Worm (Caenorhabditis elegans) whole organism, L4 larva: Measurements from ENCODE around the gene nhr-257.

Experiments used
- F10B5.3 ChIP-seq: sonication (generic microtip); optimal IDR thresholded peaks from 2 replicates; lab custom pipeline; 2016; ENCODE audit warnings: mild to moderate bottlenecking, missing genetic modification characterization, missing compliant biosample characterization
- F26F4.8 ChIP-seq: fragments of 200-800 bp; sonication (Bioruptor generic); conservative IDR thresholded peaks from 2 replicates; pipeline ENCODE4 v1.3.6; 2022; ENCODE audit warnings: missing genetic modification characterization, missing compliant biosample characterization
- R02D3.7 ChIP-seq: fragments of 150-350 bp; sonication (generic microtip); optimal IDR thresholded peaks from 3 replicates; lab custom pipeline; 2014; ENCODE audit warnings: missing biosample characterization, missing genetic modification characterization
- T20F7.1 ChIP-seq: fragments of 200-800 bp; sonication (Bioruptor generic); optimal IDR thresholded peaks from 2 replicates; lab custom pipeline; 2018; ENCODE audit warnings: mild to moderate bottlenecking, missing genetic modification characterization, missing compliant biosample characterization
- Y48G9A.11 ChIP-seq: fragments of 200-800 bp; sonication (Bioruptor generic); IDR thresholded peaks from 2 replicates; pipeline ENCODE4 v1.3.6; 2022; ENCODE audit warnings: missing genetic modification reagents, missing genetic modification characterization, missing compliant biosample characterization
- aha-1 ChIP-seq: fragments of 150-350 bp; peaks from one replicate; lab custom pipeline; 2014; ENCODE audit warnings: missing biosample characterization, missing genetic modification characterization
- ceh-20 ChIP-seq: fragments of 200-800 bp; sonication (Bioruptor generic); IDR thresholded peaks from 2 replicates; pipeline ENCODE4 v1.3.6; 2022; ENCODE audit warnings: missing genetic modification reagents, missing genetic modification characterization, missing compliant biosample characterization
- ceh-28 ChIP-seq: fragments of 150-350 bp; optimal IDR thresholded peaks from 2 replicates; lab custom pipeline; 2014; ENCODE audit warnings: missing biosample characterization, missing genetic modification reagents, missing genetic modification characterization
- ceh-32 ChIP-seq: sonication (generic microtip); optimal IDR thresholded peaks from 2 replicates; lab custom pipeline; 2016; ENCODE audit warnings: mild to moderate bottlenecking, missing genetic modification characterization, missing compliant biosample characterization; ENCODE audit not compliant: poor library complexity
- ceh-44 ChIP-seq: fragments of 200-800 bp; sonication (Bioruptor generic); IDR thresholded peaks from 2 replicates; pipeline ENCODE4 v1.3.6; 2022; ENCODE audit warnings: missing genetic modification reagents, missing genetic modification characterization, missing compliant biosample characterization
- daf-16 ChIP-seq, 3 experiments: sonication (generic microtip); optimal IDR thresholded peaks; 2 replicates each; lab custom pipeline; 2016 to 2017; ENCODE audit warnings: missing genetic modification characterization in 3 of 3, missing genetic modification reagents in 3 of 3, mild to moderate bottlenecking in 2 of 3, missing compliant biosample characterization in 2 of 3, missing biosample characterization in 1 of 3, moderate library complexity in 1 of 3
- dmd-8 ChIP-seq: fragments of 200-800 bp; sonication (Bioruptor generic); IDR thresholded peaks from 2 replicates; pipeline ENCODE4 v1.3.6; 2022; ENCODE audit warnings: missing genetic modification characterization, missing compliant biosample characterization
- dmd-9 ChIP-seq: fragments of 200-800 bp; sonication (Bioruptor generic); IDR thresholded peaks from 2 replicates; pipeline ENCODE4 v1.3.6; 2022; ENCODE audit warnings: missing genetic modification reagents, missing genetic modification characterization, missing compliant biosample characterization
- dpl-1 ChIP-seq: fragments of 150-350 bp; optimal IDR thresholded peaks from 2 replicates; lab custom pipeline; 2014; ENCODE audit warnings: missing biosample characterization, missing genetic modification reagents, missing genetic modification characterization
- dve-1 ChIP-seq: sonication (generic microtip); optimal IDR thresholded peaks from 2 replicates; lab custom pipeline; 2017; ENCODE audit warnings: antibody characterized with exemption, mild to moderate bottlenecking, missing genetic modification characterization, missing compliant biosample characterization; ENCODE audit not compliant: insufficient read depth
- hlh-11 ChIP-seq: fragments of 200-800 bp; sonication (Bioruptor generic); optimal IDR thresholded peaks from 2 replicates; lab custom pipeline; 2018; ENCODE audit warnings: mild to moderate bottlenecking, missing genetic modification characterization, missing compliant biosample characterization
- hlh-30 ChIP-seq: sonication (generic microtip); optimal IDR thresholded peaks from 2 replicates; lab custom pipeline; 2017; ENCODE audit warnings: antibody characterized with exemption, mild to moderate bottlenecking, missing genetic modification characterization, missing compliant biosample characterization; ENCODE audit not compliant: insufficient read depth
- hmg-1.1 ChIP-seq: fragments of 200-800 bp; sonication (Bioruptor generic); IDR thresholded peaks from 2 replicates; pipeline ENCODE4 v1.3.6; 2022; ENCODE audit warnings: missing genetic modification reagents, missing genetic modification characterization, missing compliant biosample characterization
- lim-7 ChIP-seq: fragments of 200-800 bp; sonication (Bioruptor generic); IDR thresholded peaks from 2 replicates; pipeline ENCODE4 v1.3.6; 2022; ENCODE audit warnings: missing genetic modification characterization, missing compliant biosample characterization
- lin-13 ChIP-seq: fragments of 150-350 bp; optimal IDR thresholded peaks from 2 replicates; lab custom pipeline; 2014; ENCODE audit warnings: missing biosample characterization, missing genetic modification reagents, missing genetic modification characterization
- lin-38 ChIP-seq: fragments of 200-800 bp; sonication (Bioruptor generic); IDR thresholded peaks from 2 replicates; pipeline ENCODE4 v1.3.6; 2022; ENCODE audit warnings: missing genetic modification reagents, missing genetic modification characterization, missing compliant biosample characterization
- lin-39 ChIP-seq: fragments of 150-350 bp; optimal IDR thresholded peaks from 2 replicates; lab custom pipeline; 2014; ENCODE audit warnings: missing biosample characterization, missing genetic modification reagents, missing genetic modification characterization
- lsy-2 ChIP-seq, 2 experiments: fragments of 150-350 bp in 1 of 2; sonication (generic microtip) in 1 of 2; optimal IDR thresholded peaks; 2 replicates each; lab custom pipeline; 2014 to 2017; ENCODE audit warnings: missing biosample characterization in 2 of 2, missing genetic modification characterization in 2 of 2
- madf-5 ChIP-seq, 2 experiments: fragments of 200-800 bp; sonication (Bioruptor generic); IDR thresholded peaks; 2 replicates each; pipeline ENCODE4 v1.3.6; 2022; ENCODE audit warnings: missing compliant biosample characterization in 2 of 2, missing genetic modification characterization in 2 of 2
- mdt-29 ChIP-seq: fragments of 200-800 bp; sonication (Bioruptor generic); IDR thresholded peaks from 2 replicates; pipeline ENCODE4 v1.3.6; 2022; ENCODE audit warnings: missing genetic modification reagents, missing genetic modification characterization, missing compliant biosample characterization
- mep-1 ChIP-seq: fragments of 150-350 bp; sonication (generic microtip); optimal IDR thresholded peaks from 3 replicates; lab custom pipeline; 2014; ENCODE audit warnings: missing biosample characterization, missing genetic modification characterization
- mes-2 ChIP-seq: sonication (generic microtip); optimal IDR thresholded peaks from 2 replicates; lab custom pipeline; 2016; ENCODE audit warnings: missing genotype, mild to moderate bottlenecking, missing genetic modification characterization, missing compliant biosample characterization; ENCODE audit not compliant: poor library complexity, severe bottlenecking
- nhr-102 ChIP-seq: sonication (generic microtip); optimal IDR thresholded peaks from 2 replicates; lab custom pipeline; 2016; ENCODE audit warnings: mild to moderate bottlenecking, missing genetic modification characterization, moderate library complexity, missing compliant biosample characterization
- nhr-111 ChIP-seq: fragments of 200-800 bp; sonication (Bioruptor generic); optimal IDR thresholded peaks from 2 replicates; lab custom pipeline; 2018; ENCODE audit warnings: mild to moderate bottlenecking, missing genetic modification characterization, missing compliant biosample characterization
- nhr-28 ChIP-seq: fragments of 150-350 bp; optimal IDR thresholded peaks from 2 replicates; lab custom pipeline; 2014; ENCODE audit warnings: missing biosample characterization, missing genetic modification characterization
- nhr-41 ChIP-seq: fragments of 200-800 bp; sonication (Bioruptor generic); IDR thresholded peaks from 2 replicates; pipeline ENCODE4 v1.3.6; 2022; ENCODE audit warnings: missing genetic modification reagents, missing genetic modification characterization, missing compliant biosample characterization
- nhr-76 ChIP-seq: fragments of 150-350 bp; optimal IDR thresholded peaks from 2 replicates; lab custom pipeline; 2014; ENCODE audit warnings: missing biosample characterization, missing genetic modification characterization
- nhr-77 ChIP-seq: fragments of 150-350 bp; optimal IDR thresholded peaks from 2 replicates; lab custom pipeline; 2014; ENCODE audit warnings: missing biosample characterization, missing genetic modification characterization
- pha-4 ChIP-seq, 2 experiments: fragments of 150-350 bp in 1 of 2; fragments of 200-800 bp in 1 of 2; sonication (Bioruptor generic) in 1 of 2; IDR thresholded peaks in 1 of 2; optimal IDR thresholded peaks in 1 of 2; 2 replicates each; pipeline versions ENCODE4 v1.3.6 to Lab custom; 2014 to 2022; ENCODE audit warnings: missing genetic modification characterization in 2 of 2, missing genetic modification reagents in 2 of 2, missing biosample characterization in 1 of 2, missing compliant biosample characterization in 1 of 2
- pqm-1 ChIP-seq: sonication (generic microtip); optimal IDR thresholded peaks from 2 replicates; lab custom pipeline; 2017; ENCODE audit warnings: missing biosample characterization, missing genetic modification characterization
- rbr-2 ChIP-seq: sonication (generic microtip); optimal IDR thresholded peaks from 2 replicates; lab custom pipeline; 2016; ENCODE audit warnings: missing genotype, missing genetic modification characterization, missing compliant biosample characterization
- skn-1 ChIP-seq: fragments of 150-350 bp; optimal IDR thresholded peaks from 2 replicates; lab custom pipeline; 2014; ENCODE audit warnings: missing biosample characterization, missing genetic modification characterization
- snpc-1.2 ChIP-seq: fragments of 200-800 bp; sonication (Bioruptor generic); IDR thresholded peaks from 2 replicates; pipeline ENCODE4 v1.3.6; 2022; ENCODE audit warnings: missing genetic modification reagents, missing genetic modification characterization, missing compliant biosample characterization
- unc-62 ChIP-seq, 3 experiments: fragments of 150-350 bp in 1 of 3; sonication (generic microtip); optimal IDR thresholded peaks in 2 of 3; peaks in 1 of 3; 1 replicate in 1 of 3; 2 replicates in 2 of 3; lab custom pipeline; 2014 to 2017; ENCODE audit warnings: missing biosample characterization in 3 of 3, missing genetic modification characterization in 3 of 3, missing genetic modification reagents in 3 of 3, missing genotype in 1 of 3
- zfp-2 ChIP-seq: sonication (generic microtip); optimal IDR thresholded peaks from 2 replicates; lab custom pipeline; 2016; ENCODE audit warnings: mild to moderate bottlenecking, missing genetic modification characterization, missing compliant biosample characterization

The nhr-257 gene

DNA sequence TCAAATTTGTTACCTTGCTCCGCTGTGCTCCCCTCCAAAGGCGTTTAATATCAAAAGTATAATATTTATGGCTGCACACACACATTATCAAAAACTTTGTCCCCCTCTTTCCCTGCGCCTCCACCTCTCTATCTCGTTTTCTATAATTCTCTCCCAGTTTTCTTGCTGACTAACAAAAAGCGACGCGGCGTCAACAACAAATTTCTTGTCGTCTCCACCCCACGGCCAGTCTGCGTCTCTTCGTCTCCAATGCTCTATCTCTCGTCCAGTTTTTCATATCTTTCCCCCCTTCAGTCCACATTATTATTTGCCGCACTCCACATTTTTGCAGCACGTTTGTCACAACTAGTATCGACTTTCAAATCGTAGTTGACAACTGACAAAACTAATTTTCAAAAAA lies 42.2 kb upstream of the nhr-257 start (continued):
- TF ChIP-seq lin-39 = no peak
- no peak for TF ChIP-seq madf-5 (GFP tag; IDR thresholded peaks at IDR 0.05; lab: Robert Waterston, UW)
- TF ChIP-seq lin-38 (GFP tag; lab: Robert Waterston, UW) = 0 out of 2 replicates have a peak, but pooled peaks have one; percentile 7
- no peak for TF ChIP-seq snpc-1.2 (GFP tag; lab: Robert Waterston, UW)
- TF ChIP-seq nhr-77 (tag; lab: Kevin White, UChicago) = no peak
- TF ChIP-seq mes-2 (tag; lab: Kevin White, UChicago) = peak; percentile 47
- peak; percentile 76 for TF ChIP-seq nhr-28
- peak; percentile 35 for TF ChIP-seq pqm-1
- TF ChIP-seq unc-62 (GFP tag; optimal IDR thresholded peaks at IDR 0.05 in 1 of 2; lab: Kevin White, UChicago) = peak in 1 of 2 experiments; percentile 81
- no peak for TF ChIP-seq unc-62 (tag; optimal IDR thresholded peaks at IDR 0.05; lab: Kevin White, UChicago)
- peak; percentile 24 for TF ChIP-seq lin-13
- no peak for TF ChIP-seq dmd-9 (GFP tag; lab: Robert Waterston, UW)
- TF ChIP-seq dpl-1 = peak; percentile 13
- no peak for TF ChIP-seq nhr-111 (GFP tag; lab: Kevin White, UChicago)
- TF ChIP-seq R02D3.7 (tag; lab: Kevin White, UChicago) = no peak
- no peak for TF ChIP-seq mdt-29 (GFP tag; lab: Robert Waterston, UW)
- TF ChIP-seq ceh-32 (tag; lab: Kevin White, UChicago) = no peak
- TF ChIP-seq F26F4.8 (GFP tag; lab: Robert Waterston, UW) = no peak
- no peak for TF ChIP-seq skn-1
- TF ChIP-seq daf-16 (GFP tag; optimal IDR thresholded peaks at IDR 0.05; lab: Kevin White, UChicago) = peak in 1 of 2 experiments; percentile 64
- TF ChIP-seq daf-16 (tag; optimal IDR thresholded peaks at IDR 0.05; lab: Kevin White, UChicago) = peak; percentile 77
- no peak for TF ChIP-seq nhr-76
- peak; percentile 85 for TF ChIP-seq mep-1
- peak; percentile 87 for TF ChIP-seq dve-1 (tag; lab: Kevin White, UChicago)
- no peak for TF ChIP-seq ceh-44 (GFP tag; lab: Robert Waterston, UW)
- peak; percentile 63 for TF ChIP-seq hlh-11 (tag; lab: Kevin White, UChicago)
- TF ChIP-seq lim-7 = no peak
- no peak for TF ChIP-seq Y48G9A.11 (GFP tag; lab: Robert Waterston, UW)
- peak; percentile 32; the same call in 1 of the 2 replicates for TF ChIP-seq hmg-1.1 (GFP tag; lab: Robert Waterston, UW)
- peak; percentile 68 for TF ChIP-seq rbr-2 (tag; lab: Kevin White, UChicago)
- peak in 1 of 2 experiments; percentile 49 for TF ChIP-seq lsy-2 (tag; optimal IDR thresholded peaks at IDR 0.05; lab: Kevin White, UChicago)
- no peak for TF ChIP-seq aha-1
- no peak for TF ChIP-seq ceh-28
- TF ChIP-seq T20F7.1 = no peak
- no peak for TF ChIP-seq F10B5.3
- no peak for TF ChIP-seq dmd-8 (GFP tag; lab: Robert Waterston, UW)
- no peak for TF ChIP-seq nhr-41 (GFP tag; lab: Robert Waterston, UW)
- no peak for TF ChIP-seq pha-4 (GFP tag; IDR thresholded peaks at IDR 0.05; lab: Robert Waterston, UW)
- TF ChIP-seq pha-4 (tag; optimal IDR thresholded peaks at IDR 0.05; lab: Kevin White, UChicago) = peak; percentile 75
- TF ChIP-seq zfp-2 (tag; lab: Kevin White, UChicago) = no peak
- peak; percentile 30 for TF ChIP-seq nhr-102

- TF ChIP-seq madf-5 (GFP tag; IDR thresholded peaks at IDR 0.05; lab: Robert Waterston, UW) = no peak
- no peak for TF ChIP-seq ceh-20 (GFP tag; lab: Robert Waterston, UW)
- peak in 1 of 2 experiments; percentile 64 for TF ChIP-seq unc-62 (GFP tag; optimal IDR thresholded peaks at IDR 0.05 in 1 of 2; lab: Kevin White, UChicago)
- TF ChIP-seq unc-62 (tag; optimal IDR thresholded peaks at IDR 0.05; lab: Kevin White, UChicago) = no peak
- peak; percentile 42 for TF ChIP-seq lin-38 (GFP tag; lab: Robert Waterston, UW)
- TF ChIP-seq hlh-30 (tag; lab: Kevin White, UChicago) = peak; percentile 51
These were observed 40.9 kb upstream of the nhr-257 start, which contains the start of gene lido-15 for ce11 chrII:3811816-3812332. TSS of gene lido-15 (plus strand) at chrII:3812282.
